Fruit fly (Drosophila melanogaster): Measurements from ENCODE around the gene Acox3.

The Acox3 gene

DNA sequence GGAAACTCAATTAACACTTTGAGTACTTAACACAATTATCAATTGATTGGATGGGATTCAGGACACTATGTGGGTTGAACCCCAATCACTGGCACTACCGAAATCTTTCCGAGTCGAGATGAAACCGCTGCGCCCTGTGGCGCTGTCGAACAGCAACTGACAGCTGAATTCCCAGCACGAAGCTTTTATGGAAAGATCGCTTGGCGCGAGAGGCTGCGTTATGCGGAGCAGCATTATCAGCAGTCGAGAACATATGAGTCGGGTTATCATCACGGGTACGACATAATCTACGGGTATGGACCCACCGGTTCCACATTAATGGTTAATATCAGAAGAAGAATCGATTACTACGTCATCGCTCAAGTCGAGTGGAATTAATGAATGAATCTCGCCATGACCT is 25.1 kb downstream of the Acox3 start, which contains the start of gene Tig (continued):
- TF ChIP-seq gcm (GFP tag; optimal IDR thresholded peaks at IDR 0.05) = peak; percentile 42
- TF ChIP-seq hbn (GFP tag; IDR thresholded peaks at IDR 0.05; ENCODE audit: partially characterized antibody) = no peak
- TF ChIP-seq Neu2 (GFP tag; optimal IDR thresholded peaks at IDR 0.05; ENCODE audit: borderline replicate concordance) = no peak
- TF ChIP-seq run (tag; optimal IDR thresholded peaks at IDR 0.05) = no peak
- TF ChIP-seq CG6854 (GFP tag; optimal IDR thresholded peaks at IDR 0.05) = no peak
- no peak for TF ChIP-seq Hr39 (optimal IDR thresholded peaks at IDR 0.05)
- no peak for TF ChIP-seq cwo (GFP tag; optimal IDR thresholded peaks at IDR 0.05)
- TF ChIP-seq jing (GFP tag; optimal IDR thresholded peaks at IDR 0.05) = no peak
- peak; percentile 39 for TF ChIP-seq mirr (GFP tag; optimal IDR thresholded peaks at IDR 0.05)
- no peak for TF ChIP-seq CG18262 (tag; optimal IDR thresholded peaks at IDR 0.05)
- TF ChIP-seq Med (GFP tag) = peak; percentile 62
- no peak for TF ChIP-seq CG14710 (tag; optimal IDR thresholded peaks at IDR 0.05)
- no peak for TF ChIP-seq psq (GFP tag; optimal IDR thresholded peaks at IDR 0.05)
- no peak for TF ChIP-seq Oaz (GFP tag; IDR thresholded peaks at IDR 0.05)
- no peak for TF ChIP-seq sna (GFP tag; IDR thresholded peaks at IDR 0.05; ENCODE audit: partially characterized antibody)
- TF ChIP-seq B-H2 (GFP tag; optimal IDR thresholded peaks at IDR 0.05) = no peak
- TF ChIP-seq GATAe (GFP tag; conservative IDR thresholded peaks at IDR 0.05) = no peak
- TF ChIP-seq en (GFP tag; optimal IDR thresholded peaks at IDR 0.05) = no peak
- TF ChIP-seq Antp (GFP tag; optimal IDR thresholded peaks at IDR 0.05) = no peak
- TF ChIP-seq HLH3B (GFP tag; IDR thresholded peaks at IDR 0.05) = no peak
- no peak for TF ChIP-seq Nf-YC (tag; optimal IDR thresholded peaks at IDR 0.05)
- TF ChIP-seq eve (GFP tag; optimal IDR thresholded peaks at IDR 0.05) = no peak
- TF ChIP-seq caup (GFP tag; optimal IDR thresholded peaks at IDR 0.05; ENCODE audit: severe bottlenecking) = no peak
- no peak for TF ChIP-seq kah (GFP tag; optimal IDR thresholded peaks at IDR 0.05)
- no peak for TF ChIP-seq nau (GFP tag; optimal IDR thresholded peaks at IDR 0.05)
- no peak for TF ChIP-seq CG8944 (GFP tag; optimal IDR thresholded peaks at IDR 0.05)
- no peak for TF ChIP-seq Blimp-1 (GFP tag; optimal IDR thresholded peaks at IDR 0.05)
- TF ChIP-seq CG11247 (GFP tag; IDR thresholded peaks at IDR 0.05) = no peak
- no peak for TF ChIP-seq CG14667 (GFP tag; IDR thresholded peaks at IDR 0.05)
- peak; percentile 26 for TF ChIP-seq Jarid2 (GFP tag; optimal IDR thresholded peaks at IDR 0.05)
- TF ChIP-seq Dref (GFP tag; IDR thresholded peaks at IDR 0.05) = no peak
- TF ChIP-seq CG11398 (GFP tag; optimal IDR thresholded peaks at IDR 0.05) = no peak
- no peak for TF ChIP-seq CG4820 (GFP tag; optimal IDR thresholded peaks at IDR 0.05)
- TF ChIP-seq CG2875 (GFP tag; optimal IDR thresholded peaks at IDR 0.05) = no peak
- TF ChIP-seq Ssrp (tag; optimal IDR thresholded peaks at IDR 0.05) = no peak
- no peak for TF ChIP-seq CG10147 (GFP tag; optimal IDR thresholded peaks at IDR 0.05)
- TF ChIP-seq tgo (GFP tag; IDR thresholded peaks at IDR 0.05) = no peak
- TF ChIP-seq sug (tag; optimal IDR thresholded peaks at IDR 0.05) = peak; percentile 62
- no peak for TF ChIP-seq CG9609 (GFP tag; optimal IDR thresholded peaks at IDR 0.05)
- no peak for TF ChIP-seq Lhr (GFP tag; optimal IDR thresholded peaks at IDR 0.05)
- TF ChIP-seq Myb (GFP tag; optimal IDR thresholded peaks at IDR 0.05) = no peak
- TF ChIP-seq chinmo (GFP tag; IDR thresholded peaks at IDR 0.05; ENCODE audit: partially characterized antibody) = 0 out of 4 replicates have a peak, but pooled peaks have one; percentile 62
- no peak for TF ChIP-seq gfzf (GFP tag; optimal IDR thresholded peaks at IDR 0.05)
- TF ChIP-seq otp (GFP tag; IDR thresholded peaks at IDR 0.05) = no peak
- TF ChIP-seq gt (GFP tag; IDR thresholded peaks at IDR 0.05) = no peak
- no peak for TF ChIP-seq Hmr (GFP tag; optimal IDR thresholded peaks at IDR 0.05)
- no peak for TF ChIP-seq pho (GFP tag; optimal IDR thresholded peaks at IDR 0.05)
- TF ChIP-seq CG3163 (GFP tag; optimal IDR thresholded peaks at IDR 0.05) = no peak
- peak; percentile 55 for TF ChIP-seq CG31224 (GFP tag; IDR thresholded peaks at IDR 0.05)
- TF ChIP-seq CG16779 (GFP tag; IDR thresholded peaks at IDR 0.05) = no peak
- TF ChIP-seq ewg (GFP tag; optimal IDR thresholded peaks at IDR 0.05) = no peak
- TF ChIP-seq ac (GFP tag; optimal IDR thresholded peaks at IDR 0.05) = no peak

All from whole organism, embryonic.